Fruit fly (Drosophila melanogaster) whole organism, embryonic: ENCODE results near the gene BOD1.

Experiments used
- B-H1 ChIP-seq: fragments of 200-800 bp; sonication (Bioruptor generic); IDR thresholded peaks from 3 replicates; pipeline ENCODE4 v1.3.6; 2022; ENCODE audit warnings: missing biosample characterization, missing genetic modification characterization
- CG10147 ChIP-seq: fragments of 200-800 bp; sonication (Bioruptor generic); optimal IDR thresholded peaks from 2 replicates; lab custom pipeline; 2019; ENCODE audit warnings: missing biosample characterization, mild to moderate bottlenecking, missing genetic modification characterization, moderate library complexity
- CG1024 ChIP-seq: fragments of 200-800 bp; sonication (Bioruptor generic); IDR thresholded peaks from 2 replicates; pipeline ENCODE4 v1.3.6; 2022; ENCODE audit warnings: missing biosample characterization, missing genetic modification characterization
- CG11560 ChIP-seq: fragments of 200-800 bp; sonication (Bioruptor generic); IDR thresholded peaks from 3 replicates; pipeline ENCODE4 v1.3.6; 2022; ENCODE audit warnings: missing biosample characterization, missing genetic modification characterization
- CG12236 ChIP-seq: fragments of 200-800 bp; sonication (Bioruptor generic); optimal IDR thresholded peaks from 2 replicates; lab custom pipeline; 2016; ENCODE audit warnings: missing biosample characterization, missing genetic modification characterization
- CG13123 ChIP-seq: fragments of 200-800 bp; sonication (Bioruptor generic); optimal IDR thresholded peaks from 2 replicates; lab custom pipeline; 2016; ENCODE audit warnings: missing biosample characterization, missing genetic modification characterization
- CG15479 ChIP-seq: fragments of 200-800 bp; sonication (Bioruptor generic); optimal IDR thresholded peaks from 3 replicates; lab custom pipeline; 2019; ENCODE audit warnings: missing biosample characterization, mild to moderate bottlenecking, missing genetic modification characterization, moderate library complexity
- CG15601 ChIP-seq: fragments of 200-800 bp; sonication (Bioruptor generic); optimal IDR thresholded peaks from 3 replicates; lab custom pipeline; 2019; ENCODE audit warnings: missing biosample characterization, mild to moderate bottlenecking, missing genetic modification characterization, moderate library complexity
- CG16863 ChIP-seq: fragments of 200-800 bp; sonication (Bioruptor generic); optimal IDR thresholded peaks from 3 replicates; lab custom pipeline; 2016; ENCODE audit warnings: missing biosample characterization, missing genetic modification characterization
- CG17186 ChIP-seq: fragments of 200-800 bp; sonication (Bioruptor generic); optimal IDR thresholded peaks from 3 replicates; lab custom pipeline; 2017; ENCODE audit warnings: missing biosample characterization, missing genetic modification reagents, missing genetic modification characterization
- CG1832 ChIP-seq: fragments of 200-800 bp; sonication (Bioruptor generic); optimal IDR thresholded peaks from 2 replicates; lab custom pipeline; 2017; ENCODE audit warnings: missing biosample characterization, mild to moderate bottlenecking, missing genetic modification characterization, inconsistent platforms
- CG2678 ChIP-seq: fragments of 200-800 bp; sonication (Bioruptor generic); optimal IDR thresholded peaks from 3 replicates; lab custom pipeline; 2019; ENCODE audit warnings: missing biosample characterization, mild to moderate bottlenecking, missing genetic modification characterization, moderate library complexity
- CG30020 ChIP-seq: fragments of 200-800 bp; optimal IDR thresholded peaks from 2 replicates; lab custom pipeline; 2019; ENCODE audit warnings: missing biosample characterization, mild to moderate bottlenecking, missing genetic modification characterization, moderate library complexity
- CG4360 ChIP-seq: fragments of 200-800 bp; sonication (Bioruptor generic); IDR thresholded peaks from 2 replicates; pipeline ENCODE4 v1.3.6; 2022; ENCODE audit warnings: missing biosample characterization, missing genetic modification characterization
- CG4404 ChIP-seq: fragments of 200-800 bp; sonication (Bioruptor generic); IDR thresholded peaks from 2 replicates; pipeline ENCODE4 v1.3.6; 2022; ENCODE audit warnings: missing biosample characterization, missing genetic modification characterization
- CG6254 ChIP-seq: fragments of 200-800 bp; sonication (Bioruptor generic); optimal IDR thresholded peaks from 3 replicates; lab custom pipeline; 2017; ENCODE audit warnings: mild to moderate bottlenecking, missing biosample characterization, missing genetic modification reagents, missing genetic modification characterization
- CG6854 ChIP-seq: fragments of 200-800 bp; sonication (Bioruptor generic); optimal IDR thresholded peaks from 3 replicates; lab custom pipeline; 2017; ENCODE audit warnings: missing biosample characterization, mild to moderate bottlenecking, missing genetic modification characterization
- CG9609 ChIP-seq: fragments of 200-800 bp; sonication (Bioruptor generic); optimal IDR thresholded peaks from 3 replicates; lab custom pipeline; 2016; ENCODE audit warnings: missing biosample characterization, missing genetic modification characterization
- Dip2 ChIP-seq: fragments of 200-800 bp; sonication (Bioruptor generic); IDR thresholded peaks from 2 replicates; pipeline ENCODE4 v1.3.6; 2022; ENCODE audit warnings: missing biosample characterization, missing genetic modification characterization
- Doc3 ChIP-seq: fragments of 200-800 bp; sonication (Bioruptor generic); IDR thresholded peaks from 3 replicates; pipeline ENCODE4 v1.3.6; 2022; ENCODE audit warnings: missing biosample characterization, missing genetic modification characterization; ENCODE audit not compliant: partially characterized antibody
- Dref ChIP-seq: fragments of 200-800 bp; sonication (Bioruptor generic); IDR thresholded peaks from 2 replicates; pipeline ENCODE4 v1.3.6; 2022; ENCODE audit warnings: missing biosample characterization, missing genetic modification characterization
- Fer3 ChIP-seq: fragments of 200-800 bp; sonication (Bioruptor generic); optimal IDR thresholded peaks from 2 replicates; lab custom pipeline; 2018; ENCODE audit warnings: missing biosample characterization, mild to moderate bottlenecking, missing genetic modification characterization, moderate library complexity
- Hr51 ChIP-seq, 2 experiments: fragments of 200-800 bp; sonication (Bioruptor generic); optimal IDR thresholded peaks; 2 replicates in 1 of 2; 3 replicates in 1 of 2; lab custom pipeline; 2016 to 2018; ENCODE audit warnings: missing biosample characterization in 2 of 2, missing genetic modification characterization in 2 of 2, mild to moderate bottlenecking in 1 of 2, moderate library complexity in 1 of 2
- MBD-R2 ChIP-seq: fragments of 200-800 bp; sonication (Bioruptor generic); IDR thresholded peaks from 2 replicates; pipeline ENCODE4 v1.3.6; 2022; ENCODE audit warnings: missing biosample characterization, missing genetic modification characterization
- Med ChIP-seq: fragments of 200-800 bp; sonication (Bioruptor generic); peaks from one replicate; lab custom pipeline; 2016; ENCODE audit warnings: missing biosample characterization, missing genetic modification characterization, mild to moderate bottlenecking, inconsistent platforms, moderate library complexity
- Meics ChIP-seq: fragments of 200-800 bp; sonication (Bioruptor generic); optimal IDR thresholded peaks from 2 replicates; lab custom pipeline; 2017; ENCODE audit warnings: missing biosample characterization, mild to moderate bottlenecking, missing genetic modification characterization
- Pdp1 ChIP-seq, 2 experiments: fragments of 200-800 bp; sonication (Bioruptor generic); optimal IDR thresholded peaks; 3 replicates each; lab custom pipeline; 2016; ENCODE audit warnings: missing biosample characterization in 2 of 2, missing genetic modification characterization in 2 of 2, mild to moderate bottlenecking in 1 of 2, moderate library complexity in 1 of 2
- Poxn ChIP-seq: fragments of 200-800 bp; sonication (Bioruptor generic); IDR thresholded peaks from 2 replicates; pipeline ENCODE4 v1.3.6; 2022; ENCODE audit warnings: missing biosample characterization, missing genetic modification characterization
- Six4 ChIP-seq: fragments of 200-800 bp; sonication (Bioruptor generic); optimal IDR thresholded peaks from 2 replicates; lab custom pipeline; 2016; ENCODE audit warnings: missing biosample characterization, missing genetic modification characterization
- Ssrp ChIP-seq: fragments of 200-800 bp; sonication (Bioruptor generic); optimal IDR thresholded peaks from 2 replicates; lab custom pipeline; 2018; ENCODE audit warnings: missing biosample characterization, mild to moderate bottlenecking, missing genetic modification characterization, moderate library complexity
- ato ChIP-seq: fragments of 200-800 bp; sonication (Bioruptor generic); IDR thresholded peaks from 2 replicates; pipeline ENCODE4 v1.3.6; 2022; ENCODE audit warnings: missing biosample characterization, missing genetic modification characterization; ENCODE audit not compliant: partially characterized antibody
- bbx ChIP-seq: fragments of 200-800 bp; sonication (Bioruptor generic); IDR thresholded peaks from 2 replicates; pipeline ENCODE4 v1.3.6; 2022; ENCODE audit warnings: missing biosample characterization, missing genetic modification characterization; ENCODE audit not compliant: partially characterized antibody
- grn ChIP-seq: fragments of 200-800 bp; sonication (Bioruptor generic); optimal IDR thresholded peaks from 3 replicates; lab custom pipeline; 2017; ENCODE audit warnings: missing biosample characterization, missing genetic modification characterization
- hth ChIP-seq: fragments of >200 bp; optimal IDR thresholded peaks from 2 replicates; lab custom pipeline; 2017; ENCODE audit warnings: inconsistent platforms
- ind ChIP-seq: fragments of 200-800 bp; sonication (Bioruptor generic); optimal IDR thresholded peaks from 3 replicates; lab custom pipeline; 2016; ENCODE audit warnings: missing biosample characterization, missing genetic modification characterization
- lab ChIP-seq: fragments of 200-800 bp; sonication (Bioruptor generic); optimal IDR thresholded peaks from 3 replicates; lab custom pipeline; 2017; ENCODE audit warnings: missing biosample characterization, missing genetic modification characterization, mild to moderate bottlenecking, moderate library complexity, missing genetic modification reagents
- lmd ChIP-seq: fragments of 200-800 bp; sonication (Bioruptor generic); IDR thresholded peaks from 2 replicates; pipeline ENCODE4 v1.3.6; 2022; ENCODE audit warnings: missing biosample characterization, missing genetic modification characterization
- lola ChIP-seq, 3 experiments: fragments of >200 bp in 2 of 3; fragments of 200-800 bp in 1 of 3; sonication (Bioruptor generic) in 1 of 3; optimal IDR thresholded peaks; 2 replicates each; lab custom pipeline; 2017 to 2019; ENCODE audit warnings: missing biosample characterization in 3 of 3, missing genetic modification characterization in 3 of 3, mild to moderate bottlenecking in 1 of 3, moderate library complexity in 1 of 3
- nerfin-2 ChIP-seq: fragments of 200-800 bp; sonication (Bioruptor generic); IDR thresholded peaks from 2 replicates; pipeline ENCODE4 v1.3.6; 2022; ENCODE audit warnings: missing biosample characterization, missing genetic modification characterization; ENCODE audit not compliant: partially characterized antibody
- otp ChIP-seq: fragments of 200-800 bp; sonication (Bioruptor generic); IDR thresholded peaks from 3 replicates; pipeline ENCODE4, ENCODE4 v1.3.6; 2022; ENCODE audit warnings: missing biosample characterization, missing genetic modification characterization
- pb ChIP-seq: fragments of 200-800 bp; sonication (Bioruptor generic); optimal IDR thresholded peaks from 3 replicates; lab custom pipeline; 2016; ENCODE audit warnings: missing biosample characterization, missing genetic modification characterization
- pfk ChIP-seq: fragments of 200-800 bp; sonication (Bioruptor generic); optimal IDR thresholded peaks from 2 replicates; lab custom pipeline; 2018; ENCODE audit warnings: missing biosample characterization, mild to moderate bottlenecking, missing genetic modification characterization, moderate library complexity
- row ChIP-seq: fragments of 200-800 bp; sonication (Bioruptor generic); IDR thresholded peaks from 3 replicates; pipeline ENCODE4 v1.3.6; 2022; ENCODE audit warnings: missing biosample characterization, missing genetic modification characterization
- sob ChIP-seq: fragments of 200-800 bp; sonication (Bioruptor generic); IDR thresholded peaks from 2 replicates; pipeline ENCODE4 v1.3.6; 2022; ENCODE audit warnings: missing biosample characterization, missing genetic modification characterization
- tll ChIP-seq, 2 experiments: fragments of 200-800 bp in 1 of 2; fragments of >200 bp in 1 of 2; sonication (Bioruptor generic) in 1 of 2; optimal IDR thresholded peaks; 2 replicates each; lab custom pipeline; 2017 to 2019; ENCODE audit warnings: missing biosample characterization in 2 of 2, missing genetic modification characterization in 2 of 2, mild to moderate bottlenecking in 1 of 2, moderate library complexity in 1 of 2
- twi ChIP-seq: fragments of 200-800 bp; optimal IDR thresholded peaks from 2 replicates; lab custom pipeline; 2019; ENCODE audit warnings: missing biosample characterization, mild to moderate bottlenecking, missing genetic modification characterization, moderate library complexity
- wdn ChIP-seq: fragments of 200-800 bp; sonication (Bioruptor generic); IDR thresholded peaks from 2 replicates; pipeline ENCODE4 v1.3.6; 2022; ENCODE audit warnings: missing biosample characterization, missing genetic modification characterization
- wor ChIP-seq: fragments of 200-800 bp; sonication (Bioruptor generic); IDR thresholded peaks from 2 replicates; pipeline ENCODE4 v1.3.6; 2022; ENCODE audit warnings: missing biosample characterization, missing genetic modification characterization
- z ChIP-seq: fragments of 200-800 bp; sonication (Bioruptor generic); IDR thresholded peaks from 3 replicates; pipeline ENCODE4 v1.3.6; 2022; ENCODE audit warnings: missing biosample characterization, missing genetic modification characterization

The BOD1 gene

DNA sequence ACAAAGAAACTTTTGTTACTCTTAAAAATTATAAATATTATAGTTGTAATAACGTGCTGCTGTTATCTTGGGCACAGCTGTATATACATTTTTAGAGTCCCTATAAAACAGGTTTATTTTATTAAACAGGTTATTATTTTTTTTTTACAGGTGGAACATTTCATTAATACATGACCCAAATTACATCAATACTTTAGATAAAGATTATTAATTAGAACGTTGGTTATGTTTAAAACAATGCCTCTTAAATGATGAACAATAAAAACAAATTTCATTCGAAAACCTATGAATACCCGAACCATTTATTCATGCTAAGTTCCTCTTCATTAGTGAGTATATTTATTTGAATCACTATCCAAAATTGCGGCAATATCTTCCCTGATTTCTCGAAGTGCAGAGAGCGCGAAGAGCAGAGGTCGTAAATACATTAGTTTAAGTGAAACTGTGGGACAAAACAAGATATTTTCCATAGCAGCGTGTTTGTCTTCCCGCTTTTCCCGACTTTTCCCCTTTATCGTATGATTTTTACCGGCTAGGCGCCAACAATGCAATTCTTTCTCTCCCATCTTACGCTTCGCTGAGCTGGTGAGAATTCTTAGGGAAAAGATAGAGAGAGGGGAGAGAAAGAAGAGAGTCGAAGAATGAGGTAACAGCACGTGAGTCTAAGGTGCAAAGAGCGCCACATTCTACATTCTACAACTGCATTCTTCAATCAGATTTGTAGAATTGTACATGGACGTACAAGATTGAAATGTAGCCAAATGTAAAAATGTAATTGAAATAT lies 50.8 kb downstream of the BOD1 start (continued):
- TF ChIP-seq Pdp1 (GFP tag; optimal IDR thresholded peaks at IDR 0.05; lab: Kevin White, UChicago), result peak; percentile 36 to 65
- peak; percentile 46; the same call in 1 of the 2 replicates for TF ChIP-seq wdn (GFP tag; lab: Robert Waterston, UW)
- TF ChIP-seq bbx (GFP tag; lab: Robert Waterston, UW), result no peak
- no peak for TF ChIP-seq CG30020
- peak; percentile 18; the same call in 1 of the 2 replicates for TF ChIP-seq sob (GFP tag; lab: Robert Waterston, UW)
- no peak for TF ChIP-seq hth (lab: Kevin White, UChicago)
- no peak for TF ChIP-seq tll (GFP tag; optimal IDR thresholded peaks at IDR 0.05; lab: Kevin White, UChicago)
- TF ChIP-seq otp (GFP tag; lab: Robert Waterston, UW), result no peak
- no peak for TF ChIP-seq pb (GFP tag; lab: Kevin White, UChicago)
- TF ChIP-seq CG2678 (tag; lab: Kevin White, UChicago), result peak; percentile 58
- no peak for TF ChIP-seq Doc3 (GFP tag; lab: Robert Waterston, UW)
- TF ChIP-seq Med (GFP tag; lab: Kevin White, UChicago), result no peak
- no peak for TF ChIP-seq CG6254
- no peak for TF ChIP-seq Dref
- no peak for TF ChIP-seq twi (tag; lab: Kevin White, UChicago)
- TF ChIP-seq lmd (GFP tag; lab: Robert Waterston, UW), result peak; percentile 68
- no peak for TF ChIP-seq Dip2
- TF ChIP-seq CG15479 (GFP tag; lab: Kevin White, UChicago), result no peak
- no peak for TF ChIP-seq CG4404
- no peak for TF ChIP-seq CG12236 (GFP tag; lab: Kevin White, UChicago)
- peak; percentile 39; the same call in 2 of the 3 replicates for TF ChIP-seq B-H1 (GFP tag; lab: Robert Waterston, UW)
- no peak for TF ChIP-seq CG1024 (GFP tag; lab: Robert Waterston, UW)
- no peak for TF ChIP-seq ato
- TF ChIP-seq ind (GFP tag; lab: Kevin White, UChicago), result peak; percentile 41
- TF ChIP-seq Hr51 (GFP tag; optimal IDR thresholded peaks at IDR 0.05; lab: Kevin White, UChicago), result peak in 1 of 2 experiments; percentile 36
- no peak for TF ChIP-seq CG6854
- TF ChIP-seq CG16863, result no peak
- TF ChIP-seq z (GFP tag; lab: Robert Waterston, UW), result no peak
- peak; percentile 37 for TF ChIP-seq Six4 (GFP tag; lab: Kevin White, UChicago)
- no peak for TF ChIP-seq CG4360 (GFP tag; lab: Robert Waterston, UW)
- no peak for TF ChIP-seq CG13123 (GFP tag; lab: Kevin White, UChicago)
- TF ChIP-seq wor, result no peak
- no peak for TF ChIP-seq Ssrp (tag; lab: Kevin White, UChicago)
- peak; percentile 51 for TF ChIP-seq Meics (GFP tag; lab: Kevin White, UChicago)
- TF ChIP-seq CG10147 (GFP tag; lab: Kevin White, UChicago), result no peak
- TF ChIP-seq lola (GFP tag; optimal IDR thresholded peaks at IDR 0.05; lab: Kevin White, UChicago), result no peak
- TF ChIP-seq CG9609 (GFP tag; lab: Kevin White, UChicago), result no peak
- peak; percentile 99 for TF ChIP-seq CG15601 (tag; lab: Kevin White, UChicago)
- no peak for TF ChIP-seq CG11560 (tag; lab: Robert Waterston, UW)
- no peak for TF ChIP-seq Poxn (GFP tag; lab: Robert Waterston, UW)
- TF ChIP-seq Fer3 (tag; lab: Kevin White, UChicago), result no peak
- peak; percentile 19 for TF ChIP-seq lab (GFP tag; lab: Kevin White, UChicago)
- TF ChIP-seq row (GFP tag; lab: Robert Waterston, UW), result peak; percentile 76
- TF ChIP-seq nerfin-2 (GFP tag; lab: Robert Waterston, UW), result no peak
- no peak for TF ChIP-seq MBD-R2 (GFP tag; lab: Robert Waterston, UW)
- no peak for TF ChIP-seq CG17186 (GFP tag; lab: Kevin White, UChicago)
- no peak for TF ChIP-seq CG1832 (GFP tag; lab: Kevin White, UChicago)
- TF ChIP-seq grn (GFP tag; lab: Kevin White, UChicago), result no peak
- TF ChIP-seq pfk (GFP tag; lab: Kevin White, UChicago), result no peak
